Fruit fly (Drosophila melanogaster) whole organism, embryonic: Measurements from ENCODE around the gene Syt1.

Experiments
- Ada2b ChIP-seq: fragments of 200-800 bp; sonication (Bioruptor generic); IDR thresholded peaks from 2 replicates; pipeline ENCODE4 v1.3.6; 2022; ENCODE audit warnings: missing biosample characterization, missing genetic modification characterization
- Aef1 ChIP-seq: fragments of 200-800 bp; sonication (Bioruptor generic); IDR thresholded peaks from 3 replicates; pipeline ENCODE4 v1.3.6; 2022; ENCODE audit warnings: missing biosample characterization, missing genetic modification characterization
- Antp ChIP-seq: fragments of 200-800 bp; sonication (Bioruptor generic); optimal IDR thresholded peaks from 3 replicates; lab custom pipeline; 2016; ENCODE audit warnings: missing biosample characterization, missing genetic modification characterization
- B-H1 ChIP-seq: fragments of 200-800 bp; sonication (Bioruptor generic); IDR thresholded peaks from 3 replicates; pipeline ENCODE4 v1.3.6; 2022; ENCODE audit warnings: missing biosample characterization, missing genetic modification characterization
- BEAF-32 ChIP-seq: fragments of 200-800 bp; sonication (Bioruptor generic); optimal IDR thresholded peaks from 3 replicates; lab custom pipeline; 2017; ENCODE audit warnings: missing biosample characterization, missing genetic modification characterization, mild to moderate bottlenecking, moderate library complexity, missing genetic modification reagents
- Bdp1 ChIP-seq: fragments of 200-800 bp; sonication (Bioruptor generic); optimal IDR thresholded peaks from 3 replicates; lab custom pipeline; 2016; ENCODE audit warnings: missing biosample characterization, missing genetic modification characterization
- CG10366 ChIP-seq: fragments of 200-800 bp; sonication (Bioruptor generic); IDR thresholded peaks from 2 replicates; pipeline ENCODE4 v1.3.6; 2022; ENCODE audit warnings: missing biosample characterization, missing genetic modification characterization
- CG11456 ChIP-seq: fragments of 200-800 bp; sonication (Bioruptor generic); IDR thresholded peaks from 3 replicates; pipeline ENCODE4 v1.3.6; 2022; ENCODE audit warnings: missing biosample characterization, missing genetic modification characterization
- CG12219 ChIP-seq: fragments of 200-800 bp; sonication (Bioruptor generic); optimal IDR thresholded peaks from 3 replicates; lab custom pipeline; 2018; ENCODE audit warnings: missing biosample characterization, mild to moderate bottlenecking, missing genetic modification characterization
- CG1233 ChIP-seq: fragments of 200-800 bp; sonication (Bioruptor generic); optimal IDR thresholded peaks from 4 replicates; lab custom pipeline; 2018; ENCODE audit warnings: missing biosample characterization, mild to moderate bottlenecking, missing genetic modification characterization
- CG17361 ChIP-seq: fragments of 200-800 bp; sonication (Bioruptor generic); IDR thresholded peaks from 3 replicates; pipeline ENCODE4 v1.3.6; 2022; ENCODE audit warnings: missing biosample characterization, missing genetic modification characterization
- CG2120 ChIP-seq: fragments of 200-800 bp; sonication (Bioruptor generic); optimal IDR thresholded peaks from 3 replicates; lab custom pipeline; 2016; ENCODE audit warnings: missing biosample characterization, missing genetic modification characterization
- CG2129 ChIP-seq: fragments of 200-800 bp; sonication (Bioruptor generic); IDR thresholded peaks from 2 replicates; pipeline ENCODE4 v1.3.6; 2022; ENCODE audit warnings: missing biosample characterization, missing genetic modification characterization; ENCODE audit not compliant: partially characterized antibody
- CG2678 ChIP-seq: fragments of 200-800 bp; sonication (Bioruptor generic); optimal IDR thresholded peaks from 3 replicates; lab custom pipeline; 2019; ENCODE audit warnings: missing biosample characterization, mild to moderate bottlenecking, missing genetic modification characterization, moderate library complexity
- CG2889 ChIP-seq: fragments of 200-800 bp; sonication (Bioruptor generic); IDR thresholded peaks from 3 replicates; pipeline ENCODE4 v1.3.6; 2022; ENCODE audit warnings: missing biosample characterization, missing genetic modification characterization
- CG3407 ChIP-seq: fragments of 200-800 bp; sonication (Bioruptor generic); optimal IDR thresholded peaks from 2 replicates; lab custom pipeline; 2018; ENCODE audit warnings: missing biosample characterization, mild to moderate bottlenecking, missing genetic modification characterization
- CG4360 ChIP-seq: fragments of 200-800 bp; sonication (Bioruptor generic); IDR thresholded peaks from 2 replicates; pipeline ENCODE4 v1.3.6; 2022; ENCODE audit warnings: missing biosample characterization, missing genetic modification characterization
- CG7271 ChIP-seq: fragments of 200-800 bp; sonication (Bioruptor generic); optimal IDR thresholded peaks from 2 replicates; lab custom pipeline; 2018; ENCODE audit warnings: missing biosample characterization, mild to moderate bottlenecking, missing genetic modification characterization, moderate library complexity
- CG8359 ChIP-seq: fragments of 200-800 bp; sonication (Bioruptor generic); optimal IDR thresholded peaks from 2 replicates; lab custom pipeline; 2017; ENCODE audit warnings: missing biosample characterization, mild to moderate bottlenecking, missing genetic modification characterization, borderline replicate concordance
- CG8765 ChIP-seq: fragments of 200-800 bp; sonication (Bioruptor generic); IDR thresholded peaks from 2 replicates; pipeline ENCODE4 v1.3.6; 2022; ENCODE audit warnings: missing biosample characterization, missing genetic modification characterization
- CG9932 ChIP-seq: fragments of 200-800 bp; sonication (Bioruptor generic); IDR thresholded peaks from 2 replicates; pipeline ENCODE4 v1.3.6; 2022; ENCODE audit warnings: missing biosample characterization, missing genetic modification characterization
- Chrac-16 ChIP-seq: fragments of 200-800 bp; sonication (Bioruptor generic); optimal IDR thresholded peaks from 3 replicates; lab custom pipeline; 2016; ENCODE audit warnings: missing biosample characterization, missing genetic modification characterization
- CrebB ChIP-seq: fragments of 200-800 bp; sonication (Bioruptor generic); optimal IDR thresholded peaks from 3 replicates; lab custom pipeline; 2018; ENCODE audit warnings: missing biosample characterization, mild to moderate bottlenecking, missing genetic modification characterization
- Deaf1 ChIP-seq: fragments of 200-800 bp; optimal IDR thresholded peaks from 3 replicates; lab custom pipeline; 2019; ENCODE audit warnings: missing biosample characterization, mild to moderate bottlenecking, missing genetic modification characterization, moderate library complexity
- Dip3 ChIP-seq: fragments of 200-800 bp; sonication (Bioruptor generic); optimal IDR thresholded peaks from 3 replicates; lab custom pipeline; 2016; ENCODE audit warnings: missing biosample characterization, missing genetic modification characterization
- Elba2 ChIP-seq: fragments of 200-800 bp; sonication (Bioruptor generic); optimal IDR thresholded peaks from 3 replicates; lab custom pipeline; 2016; ENCODE audit warnings: missing biosample characterization, missing genetic modification characterization
- Hr39 ChIP-seq: fragments of >200 bp; optimal IDR thresholded peaks from 2 replicates; lab custom pipeline; 2017
- Lhr ChIP-seq: fragments of 200-800 bp; sonication (Bioruptor generic); optimal IDR thresholded peaks from 3 replicates; lab custom pipeline; 2017; ENCODE audit warnings: mild to moderate bottlenecking, missing biosample characterization, missing genetic modification reagents, missing genetic modification characterization
- Med ChIP-seq: fragments of 200-800 bp; sonication (Bioruptor generic); peaks from one replicate; lab custom pipeline; 2016; ENCODE audit warnings: missing biosample characterization, missing genetic modification characterization, mild to moderate bottlenecking, inconsistent platforms, moderate library complexity
- Tbp ChIP-seq: fragments of >200 bp; optimal IDR thresholded peaks from 2 replicates; lab custom pipeline; 2018; ENCODE audit warnings: missing biosample characterization, missing genetic modification characterization
- Xbp1 ChIP-seq: fragments of 200-800 bp; sonication (Bioruptor generic); optimal IDR thresholded peaks from 3 replicates; lab custom pipeline; 2016; ENCODE audit warnings: missing biosample characterization, mild to moderate bottlenecking, missing genetic modification characterization
- al ChIP-seq: fragments of 200-800 bp; sonication (Bioruptor generic); IDR thresholded peaks from 2 replicates; pipeline ENCODE4 v1.3.6; 2022; ENCODE audit warnings: missing biosample characterization, missing genetic modification characterization
- ap ChIP-seq: fragments of 200-800 bp; sonication (Bioruptor generic); IDR thresholded peaks from 2 replicates; pipeline ENCODE4 v1.3.6; 2022; ENCODE audit warnings: missing biosample characterization, missing genetic modification characterization
- ase ChIP-seq: fragments of 200-800 bp; sonication (Bioruptor generic); IDR thresholded peaks from 3 replicates; pipeline ENCODE4 v1.3.6; 2022; ENCODE audit warnings: missing biosample characterization, missing genetic modification characterization
- cad ChIP-seq: fragments of >200 bp; optimal IDR thresholded peaks from 2 replicates; lab custom pipeline; 2017; ENCODE audit warnings: missing biosample characterization, missing genetic modification characterization
- dan ChIP-seq: fragments of 200-800 bp; sonication (Bioruptor generic); IDR thresholded peaks from 2 replicates; pipeline ENCODE4 v1.3.6; 2022; ENCODE audit warnings: missing biosample characterization, missing genetic modification characterization
- danr ChIP-seq: fragments of 200-800 bp; sonication (Bioruptor generic); IDR thresholded peaks from 2 replicates; pipeline ENCODE4 v1.3.6; 2022; ENCODE audit warnings: missing biosample characterization, missing genetic modification characterization
- dm ChIP-seq: fragments of 200-800 bp; sonication (Bioruptor generic); optimal IDR thresholded peaks from 3 replicates; lab custom pipeline; 2016; ENCODE audit warnings: missing biosample characterization, missing genetic modification characterization
- dmrt11E ChIP-seq: fragments of 200-800 bp; sonication (Bioruptor generic); optimal IDR thresholded peaks from 3 replicates; lab custom pipeline; 2018; ENCODE audit warnings: missing biosample characterization, mild to moderate bottlenecking, missing genetic modification characterization, moderate library complexity
- gsb-n ChIP-seq: fragments of 200-800 bp; sonication (Bioruptor generic); optimal IDR thresholded peaks from 3 replicates; lab custom pipeline; 2018; ENCODE audit warnings: missing biosample characterization, mild to moderate bottlenecking, missing genetic modification characterization
- hb ChIP-seq: fragments of 200-800 bp; sonication (Bioruptor generic); IDR thresholded peaks from 3 replicates; pipeline ENCODE4 v1.3.6; 2022; ENCODE audit warnings: missing biosample characterization, missing genetic modification characterization; ENCODE audit not compliant: partially characterized antibody
- hbn ChIP-seq: fragments of 200-800 bp; sonication (Bioruptor generic); IDR thresholded peaks from 2 replicates; pipeline ENCODE4 v1.3.6; 2022; ENCODE audit warnings: missing biosample characterization, missing genetic modification characterization; ENCODE audit not compliant: partially characterized antibody
- her ChIP-seq: fragments of 200-800 bp; sonication (Bioruptor generic); optimal IDR thresholded peaks from 2 replicates; lab custom pipeline; 2016; ENCODE audit warnings: missing biosample characterization, missing genetic modification characterization
- hkb ChIP-seq, 2 experiments: fragments of 200-800 bp in 1 of 2; fragments of >200 bp in 1 of 2; sonication (Bioruptor generic) in 1 of 2; IDR thresholded peaks in 1 of 2; optimal IDR thresholded peaks in 1 of 2; 2 replicates each; pipeline versions ENCODE4 v1.3.6 to Lab custom; 2017 to 2022; ENCODE audit warnings: missing biosample characterization in 1 of 2, missing genetic modification characterization in 1 of 2
- jumu ChIP-seq: fragments of 200-800 bp; sonication (Bioruptor generic); optimal IDR thresholded peaks from 3 replicates; lab custom pipeline; 2016; ENCODE audit warnings: missing biosample characterization, missing genetic modification characterization
- nau ChIP-seq: fragments of 200-800 bp; sonication (Bioruptor generic); optimal IDR thresholded peaks from 3 replicates; lab custom pipeline; 2017; ENCODE audit warnings: missing biosample characterization, mild to moderate bottlenecking, missing genetic modification characterization, missing genetic modification reagents
- org-1 ChIP-seq: fragments of 200-800 bp; sonication (Bioruptor generic); optimal IDR thresholded peaks from 2 replicates; lab custom pipeline; 2017; ENCODE audit warnings: missing biosample characterization, missing genetic modification characterization
- otp ChIP-seq: fragments of 200-800 bp; sonication (Bioruptor generic); IDR thresholded peaks from 3 replicates; pipeline ENCODE4, ENCODE4 v1.3.6; 2022; ENCODE audit warnings: missing biosample characterization, missing genetic modification characterization
- peb ChIP-seq: fragments of 200-800 bp; sonication (Bioruptor generic); IDR thresholded peaks from 2 replicates; pipeline ENCODE4 v1.3.6; 2022; ENCODE audit warnings: missing biosample characterization, missing genetic modification characterization
- pum ChIP-seq: fragments of 200-800 bp; sonication (Bioruptor generic); optimal IDR thresholded peaks from 2 replicates; lab custom pipeline; 2016; ENCODE audit warnings: missing biosample characterization, missing genetic modification characterization

The Syt1 gene

DNA sequence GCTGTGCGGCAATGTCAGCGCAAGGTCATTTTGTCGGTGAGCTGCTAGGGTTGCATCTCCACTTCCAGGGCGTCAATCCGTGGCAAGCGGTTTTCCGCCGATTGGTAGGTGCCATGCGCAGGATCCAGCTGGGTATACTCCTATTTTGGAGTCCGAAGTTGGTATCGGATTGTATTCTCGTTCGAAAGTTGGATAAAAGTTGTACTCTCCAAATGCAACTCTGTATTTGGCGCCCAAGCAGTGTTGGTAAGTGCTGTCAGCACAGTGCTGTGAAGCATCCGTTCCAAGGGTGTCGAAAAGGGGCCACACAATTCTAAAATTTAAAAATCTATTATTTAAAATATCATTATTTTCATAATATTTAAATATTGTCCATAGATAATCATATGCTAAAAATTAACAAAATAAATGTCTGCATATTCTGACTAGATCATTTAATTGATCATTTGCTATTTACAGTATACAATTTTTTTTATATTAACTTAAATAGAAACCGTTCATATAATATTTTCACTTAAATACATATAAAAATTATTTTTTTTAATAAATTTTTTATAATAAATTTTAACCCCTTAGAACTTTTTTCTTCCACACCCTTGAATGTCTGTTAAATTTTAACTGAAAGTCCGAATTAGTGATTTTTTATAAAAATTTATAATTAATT is 51.2 kb downstream of the Syt1 start (continued):
- TF ChIP-seq ap (GFP tag; lab: Robert Waterston, UW) (peak; percentile 64; the same call in 1 of the 2 replicates), CG2889 (peak; percentile 59; the same call in 1 of the 3 replicates), Bdp1 (GFP tag; lab: Kevin White, UChicago) (peak; percentile 74), CG3407 (GFP tag; lab: Kevin White, UChicago) (peak; percentile 59), dan (GFP tag; lab: Robert Waterston, UW) (no peak; the same call in 1 of the 2 replicates), CG2129 (GFP tag; lab: Robert Waterston, UW) (no peak), CG12219 (GFP tag; lab: Kevin White, UChicago) (peak; percentile 61), nau (no peak), BEAF-32 (GFP tag; lab: Kevin White, UChicago) (peak; percentile 53), CG1233 (GFP tag; lab: Kevin White, UChicago) (peak; percentile 89), Chrac-16 (GFP tag; lab: Kevin White, UChicago) (peak; percentile 90), org-1 (GFP tag; lab: Kevin White, UChicago) (peak; percentile 67), CG9932 (peak; percentile 96), hb (GFP tag; lab: Robert Waterston, UW) (no peak), danr (peak; percentile 75), hbn (GFP tag; lab: Robert Waterston, UW) (peak; percentile 17; the same call in 1 of the 2 replicates), jumu (GFP tag; lab: Kevin White, UChicago) (peak; percentile 80), CG10366 (GFP tag; lab: Robert Waterston, UW) (peak; percentile 81), Deaf1 (tag; lab: Kevin White, UChicago) (peak; percentile 76), Tbp (GFP tag; lab: Kevin White, UChicago) (no peak), pum (GFP tag; lab: Kevin White, UChicago) (peak; percentile 71), Xbp1 (GFP tag; lab: Kevin White, UChicago) (peak; percentile 92), hkb (optimal IDR thresholded peaks at IDR 0.05; lab: Kevin White, UChicago) (no peak), hkb (GFP tag; IDR thresholded peaks at IDR 0.05; lab: Robert Waterston, UW) (peak; percentile 74), Aef1 (GFP tag; lab: Robert Waterston, UW) (peak; percentile 79), peb (GFP tag; lab: Robert Waterston, UW) (peak; percentile 50; the same call in 1 of the 2 replicates), CG7271 (tag; lab: Kevin White, UChicago) (no peak), CG17361 (no peak; the same call in 2 of the 3 replicates), CG4360 (peak; percentile 36; the same call in 1 of the 2 replicates), Med (GFP tag; lab: Kevin White, UChicago) (peak; percentile 99), al (GFP tag; lab: Robert Waterston, UW) (peak; percentile 89), ase (GFP tag; lab: Robert Waterston, UW) (peak; percentile 80), Elba2 (no peak), otp (GFP tag; lab: Robert Waterston, UW) (peak; percentile 69; the same call in 2 of the 3 replicates), Antp (GFP tag; lab: Kevin White, UChicago) (peak; percentile 87), Ada2b (GFP tag; lab: Robert Waterston, UW) (peak; percentile 62), CG8359 (GFP tag; lab: Kevin White, UChicago) (no peak), dmrt11E (tag; lab: Kevin White, UChicago) (peak; percentile 79), Hr39 (lab: Kevin White, UChicago) (no peak), CG2678 (tag; lab: Kevin White, UChicago) (peak; percentile 94), CrebB (tag; lab: Kevin White, UChicago) (peak; percentile 69), dm (GFP tag; lab: Kevin White, UChicago) (peak; percentile 66), gsb-n (peak; percentile 91), cad (GFP tag; lab: Kevin White, UChicago) (no peak), Lhr (GFP tag; lab: Kevin White, UChicago) (peak; percentile 78), CG11456 (peak; percentile 95), her (GFP tag; lab: Kevin White, UChicago) (peak; percentile 78), CG8765 (GFP tag; lab: Robert Waterston, UW) (peak; percentile 76), Dip3 (GFP tag; lab: Kevin White, UChicago) (peak; percentile 81), CG2120 (GFP tag; lab: Kevin White, UChicago) (peak; percentile 91), B-H1 (peak; percentile 68)
